Fruit fly (Drosophila melanogaster): ENCODE data around the gene Hsp23.
A peak's percentile ranks its signal among the peaks of the same experiment; 100 is the strongest.

Gene Hsp23

DNA sequence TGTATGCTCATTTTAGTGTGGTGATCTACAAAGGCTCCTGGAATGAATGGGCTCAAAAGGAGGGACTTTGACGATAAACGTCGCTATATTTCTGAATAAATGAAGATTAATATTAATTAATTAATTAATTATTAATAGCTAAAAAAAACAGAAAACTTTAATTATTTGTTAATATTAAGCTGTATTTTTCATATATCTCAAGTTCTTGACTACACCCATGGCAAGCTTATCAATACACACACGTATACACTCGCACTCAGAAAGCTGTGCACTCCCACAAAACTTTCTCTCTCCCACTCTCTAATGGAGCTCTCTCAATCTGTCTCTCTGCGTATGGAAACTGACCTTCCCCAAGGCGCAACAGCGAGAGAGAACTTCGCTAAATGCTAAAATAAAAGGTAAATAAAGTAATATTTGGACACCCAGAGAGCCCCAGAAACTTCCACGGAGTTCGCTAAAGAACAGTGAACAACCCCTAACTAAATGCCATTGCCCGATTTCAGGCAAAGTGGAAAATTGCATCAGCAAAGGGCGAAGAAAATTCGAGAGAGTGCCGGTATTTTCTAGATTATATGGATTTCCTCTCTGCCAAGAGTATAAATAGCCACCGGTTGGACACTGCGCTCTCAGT lies 8.2 kb upstream of the Hsp23 start (continued):
- peak; percentile 33 for TF ChIP-seq dmrt11E (tag; optimal IDR thresholded peaks at IDR 0.05)
- TF ChIP-seq BEAF-32 (GFP tag; optimal IDR thresholded peaks at IDR 0.05), result no peak
- peak; percentile 71 for TF ChIP-seq ind (GFP tag; optimal IDR thresholded peaks at IDR 0.05)
- peak; percentile 40 for TF ChIP-seq onecut (GFP tag; IDR thresholded peaks at IDR 0.05)
- peak; percentile 66 for TF ChIP-seq CG17385 (GFP tag; optimal IDR thresholded peaks at IDR 0.05)
- TF ChIP-seq seq (GFP tag; IDR thresholded peaks at IDR 0.05), result peak; percentile 54
- peak; percentile 53; the same call in 1 of the 3 replicates for TF ChIP-seq CG34224 (GFP tag; IDR thresholded peaks at IDR 0.05; ENCODE audit: partially characterized antibody)
- TF ChIP-seq insv (GFP tag; optimal IDR thresholded peaks at IDR 0.05), result no peak
- TF ChIP-seq NC2β (GFP tag; optimal IDR thresholded peaks at IDR 0.05), result peak; percentile 5
- TF ChIP-seq CG17829 (tag; optimal IDR thresholded peaks at IDR 0.05), result peak; percentile 67
- TF ChIP-seq Dfd (GFP tag; optimal IDR thresholded peaks at IDR 0.05), result no peak
- TF ChIP-seq CG11695 (GFP tag; IDR thresholded peaks at IDR 0.05), result peak; percentile 89
- peak; percentile 78 for TF ChIP-seq Med (GFP tag)
- peak; percentile 54 for TF ChIP-seq CG3407 (GFP tag; optimal IDR thresholded peaks at IDR 0.05)
- TF ChIP-seq CG6254 (GFP tag; optimal IDR thresholded peaks at IDR 0.05), result peak; percentile 71
- TF ChIP-seq lab (GFP tag; optimal IDR thresholded peaks at IDR 0.05), result peak; percentile 88
- TF ChIP-seq CG33213 (GFP tag; optimal IDR thresholded peaks at IDR 0.05), result no peak
- TF ChIP-seq CG11504 (tag; optimal IDR thresholded peaks at IDR 0.05), result peak; percentile 74
- peak; percentile 44 for TF ChIP-seq CG5245 (GFP tag; optimal IDR thresholded peaks at IDR 0.05)
- TF ChIP-seq CG18476 (GFP tag; optimal IDR thresholded peaks at IDR 0.05), result peak; percentile 60
- peak; percentile 72 for TF ChIP-seq CG2712 (tag; optimal IDR thresholded peaks at IDR 0.05)
- peak; percentile 45; the same call in 1 of the 2 replicates for TF ChIP-seq CG4730 (GFP tag; IDR thresholded peaks at IDR 0.05)
- no peak for TF ChIP-seq CG10565 (GFP tag; optimal IDR thresholded peaks at IDR 0.05)
- TF ChIP-seq CG15696 (tag; optimal IDR thresholded peaks at IDR 0.05), result no peak
- TF ChIP-seq lmd (GFP tag; IDR thresholded peaks at IDR 0.05), result peak; percentile 75
- no peak for TF ChIP-seq CG30431 (GFP tag; optimal IDR thresholded peaks at IDR 0.05)
- TF ChIP-seq Drgx (GFP tag; IDR thresholded peaks at IDR 0.05), result peak; percentile 88
- TF ChIP-seq gsb (GFP tag; IDR thresholded peaks at IDR 0.05), result peak; percentile 17; the same call in 1 of the 2 replicates
- no peak for TF ChIP-seq Mes4 (GFP tag; optimal IDR thresholded peaks at IDR 0.05)
- TF ChIP-seq Hand (GFP tag; optimal IDR thresholded peaks at IDR 0.05), result peak; percentile 67
- peak; percentile 64 for TF ChIP-seq CG1529 (GFP tag; optimal IDR thresholded peaks at IDR 0.05)
- TF ChIP-seq fd3F (GFP tag; optimal IDR thresholded peaks at IDR 0.05), result peak; percentile 4
- TF ChIP-seq CG13287 (GFP tag; IDR thresholded peaks at IDR 0.05; ENCODE audit: partially characterized antibody), result peak; percentile 52
- peak; percentile 23; the same call in 1 of the 2 replicates for TF ChIP-seq CG2129 (GFP tag; IDR thresholded peaks at IDR 0.05; ENCODE audit: partially characterized antibody)
- TF ChIP-seq CG10462 (GFP tag; optimal IDR thresholded peaks at IDR 0.05), result peak; percentile 29
- TF ChIP-seq CG13775 (GFP tag; optimal IDR thresholded peaks at IDR 0.05), result peak; percentile 56
- peak in 1 of 2 experiments; percentile 67 for TF ChIP-seq Hr51 (GFP tag; optimal IDR thresholded peaks at IDR 0.05)
- TF ChIP-seq CG3726 (GFP tag; IDR thresholded peaks at IDR 0.05), result 0 out of 3 replicates have a peak, but pooled peaks have one; percentile 40
- peak; percentile 67; the same call in 1 of the 2 replicates for TF ChIP-seq ro (GFP tag; IDR thresholded peaks at IDR 0.05)
- TF ChIP-seq CG15011 (GFP tag; optimal IDR thresholded peaks at IDR 0.05), result peak; percentile 21
- TF ChIP-seq CG34376 (GFP tag; optimal IDR thresholded peaks at IDR 0.05), result peak; percentile 18
- no peak for TF ChIP-seq wek (GFP tag; optimal IDR thresholded peaks at IDR 0.05)
- peak; percentile 56 for TF ChIP-seq CG15514 (GFP tag; optimal IDR thresholded peaks at IDR 0.05)
- TF ChIP-seq CG8290 (GFP tag; optimal IDR thresholded peaks at IDR 0.05), result no peak
- TF ChIP-seq CG8290 (tag; optimal IDR thresholded peaks at IDR 0.05), result peak in 1 of 2 experiments; percentile 57
- TF ChIP-seq Rfx (GFP tag; IDR thresholded peaks at IDR 0.05), result peak; percentile 86
- TF ChIP-seq lbe (GFP tag; optimal IDR thresholded peaks at IDR 0.05), result peak; percentile 74
- no peak for TF ChIP-seq CG12104 (GFP tag; optimal IDR thresholded peaks at IDR 0.05)
- peak; percentile 33 for TF ChIP-seq gcm (GFP tag; optimal IDR thresholded peaks at IDR 0.05)

All from whole organism, embryonic.